Fruit fly (Drosophila melanogaster) whole organism, wandering third instar larva: ENCODE results near the gene lute.

Experiments used
- Abd-B ChIP-seq: fragments of >200 bp; optimal IDR thresholded peaks from 2 replicates; lab custom pipeline; 2017; ENCODE audit warnings: missing biosample characterization, missing genetic modification characterization
- CG32264 ChIP-seq: fragments of 200-800 bp; sonication (Bioruptor generic); optimal IDR thresholded peaks from 2 replicates; lab custom pipeline; 2016; ENCODE audit warnings: missing biosample characterization, missing genetic modification characterization
- CG9705 ChIP-seq: fragments of 200-800 bp; sonication (Bioruptor generic); optimal IDR thresholded peaks from 2 replicates; lab custom pipeline; 2018; ENCODE audit warnings: missing biosample characterization, mild to moderate bottlenecking, missing genetic modification characterization
- Dfd ChIP-seq: fragments of >200 bp; optimal IDR thresholded peaks from 2 replicates; lab custom pipeline; 2017; ENCODE audit warnings: missing biosample characterization, missing genetic modification characterization
- GATAd ChIP-seq: sonication (Bioruptor generic); optimal IDR thresholded peaks from 2 replicates; lab custom pipeline; 2016; ENCODE audit warnings: missing biosample characterization, missing genetic modification characterization
- HLH106 ChIP-seq: fragments of 200-800 bp; optimal IDR thresholded peaks from 3 replicates; lab custom pipeline; 2019; ENCODE audit warnings: missing biosample characterization, mild to moderate bottlenecking, missing genetic modification characterization, moderate library complexity
- Hnf4 ChIP-seq: fragments of 200-800 bp; sonication (Bioruptor generic); optimal IDR thresholded peaks from 2 replicates; lab custom pipeline; 2016; ENCODE audit warnings: missing biosample characterization, mild to moderate bottlenecking, missing genetic modification characterization
- Hr78 ChIP-seq: fragments of >200 bp; optimal IDR thresholded peaks from 2 replicates; lab custom pipeline; 2017; ENCODE audit warnings: missing biosample characterization, missing genetic modification characterization
- Hr83 ChIP-seq: fragments of 200-300 bp; sonication (Bioruptor generic); optimal IDR thresholded peaks from 2 replicates; lab custom pipeline; 2016; ENCODE audit warnings: missing biosample characterization, mild to moderate bottlenecking, missing genetic modification characterization, moderate library complexity; ENCODE audit not compliant: poor library complexity, severe bottlenecking
- Jra ChIP-seq: sonication (Bioruptor generic); optimal IDR thresholded peaks from 2 replicates; lab custom pipeline; 2016; ENCODE audit warnings: missing biosample characterization, missing genetic modification characterization
- Mio ChIP-seq: sonication (Bioruptor generic); optimal IDR thresholded peaks from 2 replicates; lab custom pipeline; 2016; ENCODE audit warnings: missing biosample characterization, missing genetic modification characterization
- N ChIP-seq: fragments of >200 bp; optimal IDR thresholded peaks from 2 replicates; lab custom pipeline; 2018; ENCODE audit warnings: missing biosample characterization, missing external identifiers, missing genetic modification characterization
- OdsH ChIP-seq: fragments of 200-800 bp; sonication (Bioruptor generic); optimal IDR thresholded peaks from 2 replicates; lab custom pipeline; 2016; ENCODE audit warnings: missing biosample characterization, mild to moderate bottlenecking, missing genetic modification characterization
- Rel ChIP-seq, 2 experiments: fragments of 200-800 bp; sonication (Bioruptor generic) in 1 of 2; optimal IDR thresholded peaks; 2 replicates in 1 of 2; 3 replicates in 1 of 2; lab custom pipeline; 2016 to 2019; ENCODE audit warnings: mild to moderate bottlenecking in 2 of 2, missing biosample characterization in 2 of 2, missing genetic modification characterization in 2 of 2, moderate library complexity in 1 of 2
- Sp1 ChIP-seq: fragments of 200-800 bp; sonication (Bioruptor generic); optimal IDR thresholded peaks from 3 replicates; lab custom pipeline; 2019; ENCODE audit warnings: missing biosample characterization, mild to moderate bottlenecking, missing genetic modification characterization, moderate library complexity
- Vsx2 ChIP-seq: fragments of 200-300, 225-300 bp; sonication (Bioruptor generic); optimal IDR thresholded peaks from 2 replicates; lab custom pipeline; 2018; ENCODE audit warnings: missing biosample characterization, missing genetic modification characterization; ENCODE audit not compliant: partially characterized antibody
- br ChIP-seq: fragments of 200-800 bp; sonication (Bioruptor generic); optimal IDR thresholded peaks from 2 replicates; lab custom pipeline; 2016; ENCODE audit warnings: missing biosample characterization, missing genetic modification characterization
- brk ChIP-seq: fragments of 200-800 bp; sonication (Bioruptor generic); optimal IDR thresholded peaks from 2 replicates; lab custom pipeline; 2016; ENCODE audit warnings: missing biosample characterization, mild to moderate bottlenecking, missing genetic modification characterization
- dl ChIP-seq, 2 experiments: fragments of 175-275, 200-275 bp in 1 of 2; fragments of 200-275 bp in 1 of 2; sonication (Bioruptor generic); optimal IDR thresholded peaks; lab custom pipeline; 2018; ENCODE audit warnings: mild to moderate bottlenecking in 2 of 2, missing biosample characterization in 2 of 2, missing genetic modification characterization in 2 of 2, moderate library complexity in 2 of 2; ENCODE audit not compliant: partially characterized antibody in 2 of 2, insufficient read depth in 1 of 2
- dmrt93B ChIP-seq: fragments of 200-800 bp; sonication (Bioruptor generic); optimal IDR thresholded peaks from 2 replicates; lab custom pipeline; 2018; ENCODE audit warnings: missing biosample characterization, mild to moderate bottlenecking, missing genetic modification characterization
- dsf ChIP-seq: sonication (Bioruptor generic); optimal IDR thresholded peaks from 2 replicates; lab custom pipeline; 2016; ENCODE audit warnings: missing biosample characterization, missing genetic modification characterization, borderline replicate concordance
- foxo ChIP-seq, 2 experiments: fragments of 200-800 bp; sonication (Bioruptor generic); optimal IDR thresholded peaks; 2 replicates in 1 of 2; 3 replicates in 1 of 2; lab custom pipeline; 2016 to 2017; ENCODE audit warnings: missing biosample characterization in 2 of 2, missing genetic modification characterization in 2 of 2
- fru ChIP-seq: fragments of 200-800 bp; sonication (Bioruptor generic); optimal IDR thresholded peaks from 3 replicates; lab custom pipeline; 2016; ENCODE audit warnings: missing biosample characterization, mild to moderate bottlenecking, missing genetic modification characterization
- h ChIP-seq: fragments of 200-800 bp; sonication (Bioruptor generic); optimal IDR thresholded peaks from 3 replicates; lab custom pipeline; 2016; ENCODE audit warnings: missing biosample characterization, mild to moderate bottlenecking, missing genetic modification characterization
- jim ChIP-seq: fragments of 175-275, 200-325 bp; sonication (Bioruptor generic); optimal IDR thresholded peaks from 2 replicates; lab custom pipeline; 2016; ENCODE audit warnings: missing biosample characterization, mild to moderate bottlenecking, missing genetic modification characterization
- lola ChIP-seq: fragments of >200 bp; optimal IDR thresholded peaks from 2 replicates; lab custom pipeline; 2017; ENCODE audit warnings: missing biosample characterization, missing genetic modification characterization
- pan ChIP-seq: fragments of >200 bp; optimal IDR thresholded peaks from 2 replicates; lab custom pipeline; 2017
- psq ChIP-seq: fragments of 200-800 bp; sonication (Bioruptor generic); optimal IDR thresholded peaks from 3 replicates; lab custom pipeline; 2017; ENCODE audit warnings: missing biosample characterization, mild to moderate bottlenecking, missing genetic modification characterization, moderate library complexity
- sage ChIP-seq: fragments of 200-800 bp; sonication (Bioruptor generic); optimal IDR thresholded peaks from 2 replicates; lab custom pipeline; 2016; ENCODE audit warnings: missing biosample characterization, mild to moderate bottlenecking, missing genetic modification characterization
- sv ChIP-seq: fragments of 200-800 bp; sonication (Bioruptor generic); optimal IDR thresholded peaks from 3 replicates; lab custom pipeline; 2016; ENCODE audit warnings: missing biosample characterization, missing genetic modification characterization
- usp ChIP-seq: fragments of >200 bp; optimal IDR thresholded peaks from 2 replicates; lab custom pipeline; 2017; ENCODE audit warnings: missing biosample characterization, missing genetic modification characterization
- woc ChIP-seq: sonication (Bioruptor generic); optimal IDR thresholded peaks from 2 replicates; lab custom pipeline; 2016; ENCODE audit warnings: missing biosample characterization, mild to moderate bottlenecking, missing genetic modification characterization

Gene lute

dm6 chr3R:17409319-17409718, 29.6 kb downstream of the lute start, which contains the start of gene CG5860:
CG5860 (plus strand) TSS chr3R:17409619.
- no peak for TF ChIP-seq CG9705 (GFP tag; lab: Kevin White, UChicago)
- no peak for TF ChIP-seq jim (GFP tag; lab: Kevin White, UChicago)
- no peak for TF ChIP-seq Mio (GFP tag; lab: Kevin White, UChicago)
- no peak for TF ChIP-seq dsf (GFP tag; lab: Kevin White, UChicago)
- no peak for TF ChIP-seq Hr78 (GFP tag; lab: Kevin White, UChicago)
- no peak for TF ChIP-seq usp (GFP tag; lab: Kevin White, UChicago)
- TF ChIP-seq br (GFP tag; lab: Kevin White, UChicago): no peak
- TF ChIP-seq OdsH (GFP tag; lab: Kevin White, UChicago): no peak
- TF ChIP-seq CG32264: no peak
- no peak for TF ChIP-seq Hr83 (GFP tag; lab: Kevin White, UChicago)
- no peak for TF ChIP-seq Dfd (GFP tag; lab: Kevin White, UChicago)
- no peak for TF ChIP-seq dl (GFP tag; optimal IDR thresholded peaks at IDR 0.05; lab: Kevin White, UChicago; ENCODE audit: insufficient read depth in 1 of 2, partially characterized antibody in 2 of 2)
- TF ChIP-seq Vsx2 (GFP tag; lab: Kevin White, UChicago): no peak
- TF ChIP-seq Jra: no peak
- no peak for TF ChIP-seq lola
- no peak for TF ChIP-seq woc
- TF ChIP-seq N (GFP tag; lab: Kevin White, UChicago): no peak

- TF ChIP-seq dmrt93B (GFP tag; lab: Kevin White, UChicago) (no peak), HLH106 (no peak), Rel (GFP tag; optimal IDR thresholded peaks at IDR 0.05; lab: Kevin White, UChicago) (no peak), Rel (tag; optimal IDR thresholded peaks at IDR 0.05; lab: Kevin White, UChicago) (no peak), CG32264 (no peak), N (GFP tag; lab: Kevin White, UChicago) (no peak), woc (no peak), psq (GFP tag; lab: Kevin White, UChicago) (no peak), Mio (GFP tag; lab: Kevin White, UChicago) (no peak), pan (lab: Kevin White, UChicago) (no peak), dl (GFP tag; optimal IDR thresholded peaks at IDR 0.05; lab: Kevin White, UChicago; ENCODE audit: insufficient read depth in 1 of 2, partially characterized antibody in 2 of 2) (no peak), sv (GFP tag; lab: Kevin White, UChicago) (no peak), fru (no peak), GATAd (GFP tag; lab: Kevin White, UChicago) (no peak), Dfd (GFP tag; lab: Kevin White, UChicago) (no peak), Abd-B (no peak), h (GFP tag; lab: Kevin White, UChicago) (no peak), brk (GFP tag; lab: Kevin White, UChicago) (no peak), Hr83 (GFP tag; lab: Kevin White, UChicago) (no peak), jim (GFP tag; lab: Kevin White, UChicago) (no peak)
- TF ChIP-seq, all 38 proteins: peak for 0
These were observed 31.1 kb downstream of the lute start, which contains the start of gene CG5863 for dm6 chr3R:17410808-17411207. CG5863 (plus strand) TSS chr3R:17411108.

- TF ChIP-seq Hnf4 (GFP tag; lab: Kevin White, UChicago): no peak
- no peak for TF ChIP-seq sage (GFP tag; lab: Kevin White, UChicago)
- no peak for TF ChIP-seq pan (lab: Kevin White, UChicago)
- TF ChIP-seq psq (GFP tag; lab: Kevin White, UChicago): no peak
- TF ChIP-seq Mio (GFP tag; lab: Kevin White, UChicago): no peak
- TF ChIP-seq foxo (GFP tag; optimal IDR thresholded peaks at IDR 0.05; lab: Kevin White, UChicago): no peak
- no peak for TF ChIP-seq Jra
- no peak for TF ChIP-seq dl (GFP tag; optimal IDR thresholded peaks at IDR 0.05; lab: Kevin White, UChicago; ENCODE audit: insufficient read depth in 1 of 2, partially characterized antibody in 2 of 2)
- TF ChIP-seq usp (GFP tag; lab: Kevin White, UChicago): no peak
- no peak for TF ChIP-seq Vsx2 (GFP tag; lab: Kevin White, UChicago)
- no peak for TF ChIP-seq Sp1 (GFP tag; lab: Kevin White, UChicago)
These were observed 32.8 kb downstream of the lute start, which contains the start of gene CG42821 for dm6 chr3R:17412458-17413127. CG42821 (plus strand) TSS chr3R:17413077.
